Worm (Caenorhabditis elegans): ENCODE results near the gene R10E8.5.

DNA sequence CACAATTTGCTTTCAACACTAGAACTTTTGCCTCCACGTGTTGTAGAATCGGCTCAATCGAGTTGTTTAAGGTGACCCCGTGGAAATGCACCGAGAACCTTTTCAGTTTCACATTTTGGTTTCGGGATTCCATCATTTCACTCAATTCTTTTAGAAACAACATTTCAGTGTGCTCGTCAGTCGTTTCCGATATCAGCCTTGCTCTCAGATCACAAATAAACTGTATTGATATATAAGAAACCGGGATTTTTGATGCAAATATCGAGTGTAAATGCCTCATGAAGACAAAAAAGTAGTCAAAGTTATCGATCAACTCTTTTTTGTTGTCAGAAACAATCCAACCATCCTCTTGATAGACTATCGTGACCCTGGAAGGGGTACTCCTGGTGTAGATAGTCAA is 10.9 kb downstream of the R10E8.5 start:
- TF ChIP-seq snpc-4 (tag; optimal IDR thresholded peaks at IDR 0.05) (no peak), bed-3 (GFP tag; optimal IDR thresholded peaks at IDR 0.05) (no peak), unc-62 (GFP tag; optimal IDR thresholded peaks at IDR 0.05) (no peak)
